Fruit fly (Drosophila melanogaster) whole organism, prepupa: Measurements from ENCODE around the gene AttD.

ENCODE experiments used
- CG32006 ChIP-seq: fragments of 200-800 bp; sonication (Bioruptor generic); optimal IDR thresholded peaks from 3 replicates; lab custom pipeline; 2017; ENCODE audit warnings: missing biosample characterization, mild to moderate bottlenecking, missing genetic modification characterization
- CG6163 ChIP-seq: fragments of 200-800 bp; sonication (Bioruptor generic); IDR thresholded peaks from 3 replicates; pipeline ENCODE4 v1.3.6; 2022; ENCODE audit warnings: missing biosample characterization, missing genetic modification characterization
- CG6854 ChIP-seq: fragments of 200-800 bp; sonication (Bioruptor generic); optimal IDR thresholded peaks from 2 replicates; lab custom pipeline; 2017; ENCODE audit warnings: missing biosample characterization, mild to moderate bottlenecking, missing genetic modification characterization
- Eip78C ChIP-seq: fragments of 200-800 bp; sonication (Bioruptor generic); peaks from one replicate; lab custom pipeline; 2016; ENCODE audit warnings: missing biosample characterization, missing genetic modification characterization
- Lpt ChIP-seq: fragments of 200-800 bp; sonication (Bioruptor generic); optimal IDR thresholded peaks from 3 replicates; lab custom pipeline; 2016; ENCODE audit warnings: missing biosample characterization, missing genetic modification characterization
- OdsH ChIP-seq: fragments of 200-800 bp; sonication (Bioruptor generic); optimal IDR thresholded peaks from 3 replicates; lab custom pipeline; 2016; ENCODE audit warnings: missing biosample characterization, missing genetic modification characterization
- Sox102F ChIP-seq: fragments of 200-800 bp; sonication (Bioruptor generic); optimal IDR thresholded peaks from 2 replicates; lab custom pipeline; 2016; ENCODE audit warnings: missing biosample characterization, mild to moderate bottlenecking, missing genetic modification characterization
- net ChIP-seq: fragments of 200-800 bp; sonication (Bioruptor generic); optimal IDR thresholded peaks from 3 replicates; lab custom pipeline; 2016; ENCODE audit warnings: missing biosample characterization, missing genetic modification characterization

DNA sequence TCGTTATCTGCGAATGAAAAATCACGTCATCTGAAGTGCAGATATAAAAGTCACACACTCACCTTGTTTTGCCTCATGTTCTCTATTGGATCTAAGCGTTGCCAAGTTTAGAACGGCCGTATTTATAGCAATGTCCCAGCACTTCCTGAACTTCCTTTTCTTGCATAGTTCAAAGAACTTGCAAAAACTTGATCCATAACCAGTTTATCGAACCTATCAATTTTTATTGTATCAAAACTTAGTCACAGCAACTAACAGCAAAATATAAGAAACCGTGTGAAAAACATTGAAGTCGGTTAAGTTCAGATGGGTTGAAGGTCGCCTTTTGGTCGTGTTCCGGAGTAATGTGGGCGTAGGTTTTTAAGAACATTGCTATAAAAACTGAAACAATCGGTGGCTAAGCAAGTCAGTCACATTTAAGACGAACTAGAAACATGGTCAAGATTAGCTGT, 6.3 kb upstream of the AttD start, which contains the start of the genes CG14324 and CG14326:
- TF ChIP-seq CG6854 (GFP tag; lab: Kevin White, UChicago), result no peak
- TF ChIP-seq OdsH (GFP tag; lab: Kevin White, UChicago), result no peak
- TF ChIP-seq Lpt (GFP tag; lab: Kevin White, UChicago), result no peak
- no peak for TF ChIP-seq CG6163
- TF ChIP-seq Eip78C (GFP tag; lab: Kevin White, UChicago), result no peak
- no peak for TF ChIP-seq net (GFP tag; lab: Kevin White, UChicago)
- TF ChIP-seq Sox102F (GFP tag; lab: Kevin White, UChicago), result no peak
- TF ChIP-seq CG32006 (GFP tag; lab: Kevin White, UChicago), result no peak
